Worm (Caenorhabditis elegans): ENCODE data around the gene hpl-2.
A peak's percentile ranks its signal among the peaks of the same experiment; 100 is the strongest.

Gene hpl-2

ce11 chrIII:10759050-10760023 is 4.0 kb upstream of the hpl-2 start, which contains the start of gene tasp-1 (continued):
- TF ChIP-seq mep-1 (tag; optimal IDR thresholded peaks at IDR 0.05) = peak; percentile 100
- peak; percentile 96 for TF ChIP-seq dmd-8 (GFP tag; IDR thresholded peaks at IDR 0.05)
- peak; percentile 100 for TF ChIP-seq hlh-11 (tag; optimal IDR thresholded peaks at IDR 0.05)
- TF ChIP-seq dpl-1 (GFP tag; optimal IDR thresholded peaks at IDR 0.05) = peak; percentile 100
- peak; percentile 99 for TF ChIP-seq lin-1 (GFP tag; IDR thresholded peaks at IDR 0.05)
- peak; percentile 100 for TF ChIP-seq dmd-6 (GFP tag; IDR thresholded peaks at IDR 0.05)
- peak; percentile 100 for TF ChIP-seq lin-13 (GFP tag; optimal IDR thresholded peaks at IDR 0.05)
- TF ChIP-seq lir-3 (tag; optimal IDR thresholded peaks at IDR 0.05) = peak; percentile 91
- peak; percentile 100 for TF ChIP-seq zfp-3 (GFP tag; conservative IDR thresholded peaks at IDR 0.05)
- TF ChIP-seq pqm-1 (tag; optimal IDR thresholded peaks at IDR 0.05) = peak; percentile 86
- TF ChIP-seq T20F7.1 (GFP tag; optimal IDR thresholded peaks at IDR 0.05) = peak; percentile 99
- TF ChIP-seq Y48G9A.11 (GFP tag; IDR thresholded peaks at IDR 0.05) = peak; percentile 96
- peak; percentile 100 for TF ChIP-seq mxl-3 (GFP tag; optimal IDR thresholded peaks at IDR 0.05)
- peak; percentile 68 to 100 for TF ChIP-seq unc-62 (GFP tag; optimal IDR thresholded peaks at IDR 0.05 in 1 of 2)
- TF ChIP-seq unc-62 (tag; optimal IDR thresholded peaks at IDR 0.05) = peak; percentile 90
- TF ChIP-seq snpc-1.2 (GFP tag; IDR thresholded peaks at IDR 0.05) = peak; percentile 93
- peak; percentile 79 for TF ChIP-seq attf-4 (tag; optimal IDR thresholded peaks at IDR 0.05)
- TF ChIP-seq lim-7 (GFP tag; IDR thresholded peaks at IDR 0.05) = peak; percentile 98
- TF ChIP-seq F44E2.7 (GFP tag; IDR thresholded peaks at IDR 0.05) = peak; percentile 100
- peak; percentile 100 for TF ChIP-seq saeg-2 (GFP tag; IDR thresholded peaks at IDR 0.05)
- TF ChIP-seq mdl-1 (tag; optimal IDR thresholded peaks at IDR 0.05) = peak; percentile 98 to 100
- TF ChIP-seq nhr-102 (tag; optimal IDR thresholded peaks at IDR 0.05) = peak; percentile 99
- TF ChIP-seq nhr-237 (tag; optimal IDR thresholded peaks at IDR 0.05) = peak; percentile 87
- TF ChIP-seq madf-9 (GFP tag; conservative IDR thresholded peaks at IDR 0.05) = peak; percentile 100
- peak; percentile 99 for TF ChIP-seq daf-19 (GFP tag; conservative IDR thresholded peaks at IDR 0.05)
- TF ChIP-seq egl-43 (GFP tag; IDR thresholded peaks at IDR 0.05) = peak; percentile 100
- peak; percentile 100 for TF ChIP-seq sdz-12 (GFP tag; optimal IDR thresholded peaks at IDR 0.05)
- TF ChIP-seq nhr-48 (tag; optimal IDR thresholded peaks at IDR 0.05) = peak; percentile 97
- peak; percentile 100 for TF ChIP-seq fkh-10 (GFP tag; optimal IDR thresholded peaks at IDR 0.05)
- TF ChIP-seq lin-38 (GFP tag; IDR thresholded peaks at IDR 0.05) = peak; percentile 99
- peak; percentile 100 for TF ChIP-seq nhr-10 (tag; optimal IDR thresholded peaks at IDR 0.05)
- peak; percentile 96 for TF ChIP-seq Y5F2A.4 (GFP tag; optimal IDR thresholded peaks at IDR 0.05)
- TF ChIP-seq tra-1 (GFP tag; IDR thresholded peaks at IDR 0.05) = peak; percentile 100
- peak; percentile 99 for TF ChIP-seq gei-8 (GFP tag; optimal IDR thresholded peaks at IDR 0.05)
- TF ChIP-seq set-16 (GFP tag; IDR thresholded peaks at IDR 0.05) = peak; percentile 99
- peak; percentile 96 for TF ChIP-seq ceh-28 (tag; optimal IDR thresholded peaks at IDR 0.05)
- TF ChIP-seq zip-11 (GFP tag; IDR thresholded peaks at IDR 0.05) = peak; percentile 80; the same call in 1 of the 2 replicates
- TF ChIP-seq aha-1 (tag) = peak; percentile 100
- TF ChIP-seq R02D3.7 (tag; optimal IDR thresholded peaks at IDR 0.05) = peak; percentile 71
- TF ChIP-seq jun-1 (tag; optimal IDR thresholded peaks at IDR 0.05) = peak; percentile 98
- TF ChIP-seq lin-15B (tag; optimal IDR thresholded peaks at IDR 0.05) = peak; percentile 99
- TF ChIP-seq D1046.2 (GFP tag; IDR thresholded peaks at IDR 0.05) = peak; percentile 98
- TF ChIP-seq aly-2 (tag; optimal IDR thresholded peaks at IDR 0.05) = peak; percentile 94
- peak; percentile 100 for TF ChIP-seq vab-7 (GFP tag; IDR thresholded peaks at IDR 0.05)
- TF ChIP-seq hlh-30 (tag; optimal IDR thresholded peaks at IDR 0.05; ENCODE audit: insufficient read depth) = peak; percentile 100
- peak; percentile 88 for TF ChIP-seq cey-2 (tag; optimal IDR thresholded peaks at IDR 0.05; ENCODE audit: borderline replicate concordance, insufficient read depth)
- peak in 1 of 2 experiments; percentile 89 for TF ChIP-seq ZK546.5 (tag; optimal IDR thresholded peaks at IDR 0.05)
- peak; percentile 95 for TF ChIP-seq mxl-2 (GFP tag; conservative IDR thresholded peaks at IDR 0.05)
- TF ChIP-seq lsy-2 (tag; optimal IDR thresholded peaks at IDR 0.05) = peak; percentile 98 to 99
